Worm (Caenorhabditis elegans): ENCODE measurements around the gene ZK177.2.

DNA sequence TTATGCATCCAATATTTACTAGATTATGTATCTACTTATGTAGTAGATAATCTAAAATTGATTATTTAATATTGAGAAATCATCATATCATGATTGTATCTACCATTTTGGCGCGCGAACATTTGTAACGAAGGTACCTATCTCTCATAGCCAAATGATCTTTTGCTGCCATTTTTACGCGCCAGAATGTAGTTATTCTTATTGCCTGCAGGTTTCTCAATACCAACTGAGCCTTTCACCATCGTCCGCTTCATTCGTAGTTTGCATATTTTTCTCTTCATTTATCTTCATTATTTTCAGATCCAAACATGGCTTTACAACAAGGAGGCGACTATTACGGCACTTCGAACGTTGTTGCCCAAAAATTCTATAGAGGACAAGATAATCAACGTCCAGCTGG is 8.8 kb downstream of the ZK177.2 start, which contains the start of gene ZK177.1:
- TF ChIP-seq sptf-1 (tag; optimal IDR thresholded peaks at IDR 0.05) (no peak), unc-130 (tag; optimal IDR thresholded peaks at IDR 0.05) (no peak), elt-3 (tag; optimal IDR thresholded peaks at IDR 0.05) (no peak), alr-1 (tag; optimal IDR thresholded peaks at IDR 0.05; ENCODE audit: borderline replicate concordance) (no peak)
